Fruit fly (Drosophila melanogaster) whole organism, prepupa: ENCODE data around the gene ric8a.

ENCODE experiments used
- Blimp-1 ChIP-seq: fragments of 200-800 bp; sonication (Bioruptor generic); optimal IDR thresholded peaks from 3 replicates; lab custom pipeline; 2017; ENCODE audit warnings: missing biosample characterization, missing genetic modification characterization, mild to moderate bottlenecking, moderate library complexity, missing genetic modification reagents
- CG11294 ChIP-seq: fragments of 200-800 bp; sonication (Bioruptor generic); IDR thresholded peaks from 2 replicates; pipeline ENCODE4 v1.3.6; 2022; ENCODE audit warnings: missing biosample characterization, missing genetic modification characterization
- CG15336 ChIP-seq: fragments of 200-800 bp; sonication (Bioruptor generic); IDR thresholded peaks from 2 replicates; pipeline ENCODE4 v1.3.6; 2022; ENCODE audit warnings: missing biosample characterization, missing genetic modification characterization
- CG1621 ChIP-seq: fragments of 200-800 bp; sonication (Bioruptor generic); optimal IDR thresholded peaks from 3 replicates; lab custom pipeline; 2018; ENCODE audit warnings: missing biosample characterization, mild to moderate bottlenecking, missing genetic modification characterization
- CG31627 ChIP-seq: fragments of 200-800 bp; sonication (Bioruptor generic); optimal IDR thresholded peaks from 3 replicates; lab custom pipeline; 2016; ENCODE audit warnings: missing biosample characterization, missing genetic modification characterization
- CG3919 ChIP-seq: fragments of 200-800 bp; sonication (Bioruptor generic); optimal IDR thresholded peaks from 3 replicates; lab custom pipeline; 2016; ENCODE audit warnings: missing biosample characterization, missing genetic modification characterization
- CG6163 ChIP-seq: fragments of 200-800 bp; sonication (Bioruptor generic); IDR thresholded peaks from 3 replicates; pipeline ENCODE4 v1.3.6; 2022; ENCODE audit warnings: missing biosample characterization, missing genetic modification characterization
- CG6276 ChIP-seq: fragments of 200-800 bp; sonication (Bioruptor generic); optimal IDR thresholded peaks from 2 replicates; lab custom pipeline; 2017; ENCODE audit warnings: missing biosample characterization, mild to moderate bottlenecking, missing genetic modification characterization
- CG6808 ChIP-seq: fragments of 200-800 bp; sonication (Bioruptor generic); optimal IDR thresholded peaks from 3 replicates; lab custom pipeline; 2017; ENCODE audit warnings: missing biosample characterization, missing genetic modification characterization, mild to moderate bottlenecking, moderate library complexity, missing genetic modification reagents
- CG6854 ChIP-seq: fragments of 200-800 bp; sonication (Bioruptor generic); optimal IDR thresholded peaks from 2 replicates; lab custom pipeline; 2017; ENCODE audit warnings: missing biosample characterization, mild to moderate bottlenecking, missing genetic modification characterization
- CG8119 ChIP-seq: fragments of 200-800 bp; sonication (Bioruptor generic); IDR thresholded peaks from 3 replicates; pipeline ENCODE4 v1.3.6; 2022; ENCODE audit warnings: missing biosample characterization, missing genetic modification characterization
- CG9139 ChIP-seq: fragments of 200-800 bp; sonication (Bioruptor generic); optimal IDR thresholded peaks from 3 replicates; lab custom pipeline; 2017; ENCODE audit warnings: missing biosample characterization, mild to moderate bottlenecking, missing genetic modification characterization
- Eip75B ChIP-seq: fragments of 200-800 bp; sonication (Bioruptor generic); optimal IDR thresholded peaks from 3 replicates; lab custom pipeline; 2016; ENCODE audit warnings: missing biosample characterization, missing genetic modification characterization
- Eip78C ChIP-seq: fragments of 200-800 bp; sonication (Bioruptor generic); peaks from one replicate; lab custom pipeline; 2016; ENCODE audit warnings: missing biosample characterization, missing genetic modification characterization
- Eip93F ChIP-seq: fragments of 200-800 bp; sonication (Bioruptor generic); optimal IDR thresholded peaks from 2 replicates; lab custom pipeline; 2016; ENCODE audit warnings: missing biosample characterization, mild to moderate bottlenecking, missing genetic modification characterization
- Ets96B ChIP-seq: fragments of 200-800 bp; optimal IDR thresholded peaks from 2 replicates; lab custom pipeline; 2019; ENCODE audit warnings: missing biosample characterization, mild to moderate bottlenecking, missing genetic modification characterization, moderate library complexity
- Hr4 ChIP-seq: fragments of 200-800 bp; sonication (Bioruptor generic); optimal IDR thresholded peaks from 3 replicates; lab custom pipeline; 2016; ENCODE audit warnings: missing biosample characterization, missing genetic modification characterization
- Lpt ChIP-seq: fragments of 200-800 bp; sonication (Bioruptor generic); optimal IDR thresholded peaks from 3 replicates; lab custom pipeline; 2016; ENCODE audit warnings: missing biosample characterization, missing genetic modification characterization
- Met ChIP-seq: fragments of 200-800 bp; sonication (Bioruptor generic); optimal IDR thresholded peaks from 3 replicates; lab custom pipeline; 2016; ENCODE audit warnings: missing biosample characterization, missing genetic modification characterization
- Smox ChIP-seq: fragments of 200-800 bp; sonication (Bioruptor generic); optimal IDR thresholded peaks from 3 replicates; lab custom pipeline; 2016; ENCODE audit warnings: missing biosample characterization, missing genetic modification characterization
- Sox14 ChIP-seq: fragments of 200-800 bp; sonication (Bioruptor generic); optimal IDR thresholded peaks from 3 replicates; lab custom pipeline; 2016; ENCODE audit warnings: missing biosample characterization, missing genetic modification characterization
- Sox15 ChIP-seq: fragments of 200-800 bp; sonication (Bioruptor generic); optimal IDR thresholded peaks from 3 replicates; lab custom pipeline; 2016; ENCODE audit warnings: missing biosample characterization, missing genetic modification characterization
- achi ChIP-seq: fragments of 200-800 bp; sonication (Bioruptor generic); optimal IDR thresholded peaks from 3 replicates; lab custom pipeline; 2016; ENCODE audit warnings: missing biosample characterization, missing genetic modification characterization
- acj6 ChIP-seq: fragments of 200-800 bp; sonication (Bioruptor generic); optimal IDR thresholded peaks from 3 replicates; lab custom pipeline; 2016; ENCODE audit warnings: missing biosample characterization, missing genetic modification characterization
- cyc ChIP-seq: fragments of 200-800 bp; sonication (Bioruptor generic); optimal IDR thresholded peaks from 3 replicates; lab custom pipeline; 2016; ENCODE audit warnings: missing biosample characterization, missing genetic modification characterization
- dsx ChIP-seq: fragments of 200-800 bp; optimal IDR thresholded peaks from 3 replicates; lab custom pipeline; 2019; ENCODE audit warnings: missing biosample characterization, mild to moderate bottlenecking, missing genetic modification characterization, moderate library complexity; ENCODE audit not compliant: poor library complexity, severe bottlenecking
- eg ChIP-seq: fragments of 200-800 bp; sonication (Bioruptor generic); IDR thresholded peaks from 3 replicates; pipeline ENCODE4 v1.3.6; 2022; ENCODE audit warnings: missing biosample characterization, missing genetic modification characterization
- esn ChIP-seq: fragments of 200-800 bp; sonication (Bioruptor generic); optimal IDR thresholded peaks from 2 replicates; lab custom pipeline; 2016; ENCODE audit warnings: missing biosample characterization, mild to moderate bottlenecking, missing genetic modification characterization, moderate library complexity
- fd59A ChIP-seq: fragments of 200-800 bp; sonication (Bioruptor generic); optimal IDR thresholded peaks from 2 replicates; lab custom pipeline; 2017; ENCODE audit warnings: missing biosample characterization, mild to moderate bottlenecking, missing genetic modification characterization, missing genetic modification reagents
- fd85E ChIP-seq: fragments of 200-800 bp; sonication (Bioruptor generic); optimal IDR thresholded peaks from 3 replicates; lab custom pipeline; 2016; ENCODE audit warnings: missing biosample characterization, missing genetic modification characterization
- lz ChIP-seq: fragments of 200-800 bp; sonication (Bioruptor generic); optimal IDR thresholded peaks from 3 replicates; lab custom pipeline; 2016; ENCODE audit warnings: missing biosample characterization, missing genetic modification characterization
- spab ChIP-seq: fragments of 200-800 bp; sonication (Bioruptor generic); optimal IDR thresholded peaks from 2 replicates; lab custom pipeline; 2017; ENCODE audit warnings: missing biosample characterization, mild to moderate bottlenecking, missing genetic modification characterization, missing genetic modification reagents
- ss ChIP-seq, 2 experiments: fragments of 200-800 bp; sonication (Bioruptor generic); optimal IDR thresholded peaks; 2 replicates in 1 of 2; 3 replicates in 1 of 2; lab custom pipeline; 2017 to 2018; ENCODE audit warnings: mild to moderate bottlenecking in 2 of 2, missing biosample characterization in 2 of 2, missing genetic modification characterization in 2 of 2, moderate library complexity in 1 of 2
- svp ChIP-seq: fragments of 200-800 bp; sonication (Bioruptor generic); peaks from one replicate; lab custom pipeline; 2016; ENCODE audit warnings: missing biosample characterization, missing genetic modification characterization
- vri ChIP-seq: fragments of 200-800 bp; sonication (Bioruptor generic); optimal IDR thresholded peaks from 3 replicates; lab custom pipeline; 2016; ENCODE audit warnings: missing biosample characterization, mild to moderate bottlenecking, missing genetic modification characterization

Gene ric8a

DNA sequence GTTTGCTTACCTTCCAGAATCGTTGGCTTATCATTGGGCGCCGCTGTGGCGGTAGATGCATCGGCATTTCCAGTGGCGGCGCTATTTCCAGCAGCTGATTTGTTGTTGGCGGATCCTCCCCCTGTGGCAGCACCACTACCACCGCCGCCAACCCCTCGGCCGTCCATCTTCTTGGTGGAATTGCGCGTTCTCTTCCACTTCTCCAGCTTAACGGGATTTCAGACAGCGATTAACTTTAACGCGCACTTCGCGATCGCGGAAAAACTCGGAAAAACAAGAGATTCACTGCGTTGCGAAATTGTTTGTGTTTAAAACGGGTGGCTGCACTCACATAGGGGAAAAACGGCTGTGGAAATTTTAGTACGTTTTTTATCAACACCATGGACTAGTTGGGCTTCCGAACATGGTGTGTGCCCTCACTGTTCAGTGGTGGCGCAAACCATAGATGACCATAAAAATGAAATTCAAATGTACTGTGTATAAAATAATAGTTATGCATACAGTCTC is 26.9 kb downstream of the ric8a start, which contains the start of gene c11.1:
Gene c11.1 (minus strand): TSS at position 335 of the 507 bp plus-strand sequence.
- TF ChIP-seq CG6808 (GFP tag; lab: Kevin White, UChicago) (peak; percentile 64), acj6 (GFP tag; lab: Kevin White, UChicago) (no peak), Sox14 (peak; percentile 37), dsx (GFP tag; lab: Kevin White, UChicago) (no peak), CG8119 (0 out of 3 replicates have a peak, but pooled peaks have one; percentile 17), Eip78C (GFP tag; lab: Kevin White, UChicago) (peak; percentile 29), Sox15 (GFP tag; lab: Kevin White, UChicago) (no peak), CG15336 (GFP tag; lab: Robert Waterston, UW) (0 out of 2 replicates have a peak, but pooled peaks have one; percentile 33), vri (GFP tag; lab: Kevin White, UChicago) (no peak), esn (GFP tag; lab: Kevin White, UChicago) (peak; percentile 22)
- TF ChIP-seq, all 60 proteins: peak for 6

DNA sequence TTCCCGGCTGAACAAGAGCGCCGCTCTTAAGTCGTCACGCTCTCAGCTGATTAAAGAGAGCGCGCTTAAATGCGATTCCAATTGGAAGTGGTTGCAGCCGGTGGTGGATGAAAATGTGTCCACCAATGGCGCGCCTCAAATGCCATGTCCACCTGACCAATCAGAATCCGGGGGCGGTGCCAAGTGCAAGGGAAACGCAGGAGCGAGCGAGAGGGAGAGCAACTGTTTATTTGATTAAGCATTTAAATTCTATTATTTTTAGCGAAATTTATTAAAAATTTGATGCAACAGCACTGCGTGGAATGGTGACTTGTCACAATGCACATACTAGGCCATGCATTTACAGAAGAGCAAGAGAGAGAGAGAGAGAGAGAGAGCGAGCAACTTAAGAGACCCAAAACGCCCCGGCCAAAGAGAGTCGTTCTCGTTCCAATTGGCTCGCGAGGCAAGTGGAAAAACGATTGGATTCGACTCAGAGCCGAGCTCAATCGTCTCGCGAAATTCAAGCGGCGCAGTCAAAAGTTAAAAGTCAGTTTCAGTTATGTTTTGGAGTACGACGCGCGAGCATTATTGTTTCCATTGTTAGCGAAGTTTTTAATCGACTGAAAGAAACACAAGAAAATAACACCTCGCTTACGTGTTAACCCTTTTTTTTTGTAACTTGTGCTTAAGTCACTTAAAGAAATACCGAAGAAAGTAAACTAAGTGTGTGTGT is 28.2 kb downstream of the ric8a start, which contains the start of gene lz:
Gene lz (plus strand): TSS at position 626 of the 715 bp plus-strand sequence.
- TF ChIP-seq Eip78C (GFP tag; lab: Kevin White, UChicago) (peak; percentile 44), vri (GFP tag; lab: Kevin White, UChicago) (no peak), CG31627 (GFP tag; lab: Kevin White, UChicago) (no peak), fd59A (GFP tag; lab: Kevin White, UChicago) (no peak), CG1621 (no peak), CG6163 (peak; percentile 8; the same call in 1 of the 3 replicates), Blimp-1 (GFP tag; lab: Kevin White, UChicago) (no peak), CG8119 (peak; percentile 66; the same call in 2 of the 3 replicates), Lpt (GFP tag; lab: Kevin White, UChicago) (no peak), svp (no peak), Met (no peak), Eip75B (GFP tag; lab: Kevin White, UChicago) (no peak), achi (GFP tag; lab: Kevin White, UChicago) (no peak), ss (GFP tag; optimal IDR thresholded peaks at IDR 0.05; lab: Kevin White, UChicago) (peak; percentile 2 to 7), Hr4 (no peak), CG15336 (GFP tag; lab: Robert Waterston, UW) (peak; percentile 35; the same call in 1 of the 2 replicates), CG11294 (no peak), lz (GFP tag; lab: Kevin White, UChicago) (no peak), CG6854 (GFP tag; lab: Kevin White, UChicago) (peak; percentile 11), CG6808 (GFP tag; lab: Kevin White, UChicago) (no peak), Eip93F (no peak), CG9139 (GFP tag; lab: Kevin White, UChicago) (no peak), eg (peak; percentile 38; the same call in 1 of the 3 replicates)

DNA sequence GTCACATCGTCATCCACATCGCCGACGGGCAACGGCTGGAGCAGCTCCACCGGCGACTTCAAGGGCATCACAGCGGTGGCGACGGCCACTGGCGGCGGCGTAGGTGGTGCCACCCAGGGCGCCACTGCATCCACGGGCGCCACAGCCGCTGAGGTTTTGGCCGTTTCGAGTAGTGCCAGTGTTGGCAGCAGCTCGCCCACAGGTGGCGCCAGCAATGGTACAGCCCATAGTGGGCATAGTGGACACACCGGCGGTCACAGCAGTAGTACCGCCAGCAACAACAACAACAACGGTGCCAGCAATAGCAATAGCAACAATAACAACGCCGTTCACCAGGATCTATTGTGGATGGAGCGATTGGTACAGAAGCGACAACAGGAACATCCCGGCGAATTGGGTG is 30.4 kb downstream of the ric8a start:
- TF ChIP-seq Ets96B (tag; lab: Kevin White, UChicago) (no peak), Eip78C (GFP tag; lab: Kevin White, UChicago) (peak; percentile 3)
- TF ChIP-seq, all 60 proteins: peak for 1

DNA sequence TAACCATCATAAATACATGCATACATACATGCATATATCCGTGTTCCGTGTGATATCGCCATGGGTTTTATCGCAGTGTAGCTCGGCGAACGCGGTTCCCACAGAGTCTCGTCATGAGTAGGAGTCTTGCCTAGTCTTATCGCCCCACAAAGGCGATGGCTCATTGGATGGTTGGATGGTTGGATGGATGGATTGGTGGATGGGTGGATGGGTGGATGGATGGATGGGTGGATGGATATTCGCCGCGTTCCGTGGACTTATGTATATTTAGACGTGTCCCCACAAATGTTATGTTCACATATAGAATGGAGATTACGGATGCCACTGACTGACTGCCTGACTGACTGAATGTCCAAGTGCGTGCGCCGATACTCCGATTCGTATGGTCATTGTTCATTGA is 35.3 kb downstream of the ric8a start:
- TF ChIP-seq vri (GFP tag; lab: Kevin White, UChicago), result no peak
- no peak for TF ChIP-seq CG6276
- no peak for TF ChIP-seq Met
- TF ChIP-seq CG3919, result no peak
- TF ChIP-seq fd85E (GFP tag; lab: Kevin White, UChicago), result no peak
- no peak for TF ChIP-seq CG8119
- no peak for TF ChIP-seq spab (GFP tag; lab: Kevin White, UChicago)
- no peak for TF ChIP-seq Hr4
- TF ChIP-seq Smox (GFP tag; lab: Kevin White, UChicago), result no peak
- TF ChIP-seq CG6808 (GFP tag; lab: Kevin White, UChicago), result no peak
- no peak for TF ChIP-seq cyc (GFP tag; lab: Kevin White, UChicago)
- no peak for TF ChIP-seq acj6 (GFP tag; lab: Kevin White, UChicago)
- TF ChIP-seq CG15336 (GFP tag; lab: Robert Waterston, UW), result no peak
- no peak for TF ChIP-seq Sox15 (GFP tag; lab: Kevin White, UChicago)
